Fruit fly (Drosophila melanogaster) whole organism, prepupa: Measurements from ENCODE around the gene AGO2.

Source experiments
- CG10669 ChIP-seq: fragments of 200-800 bp; sonication (Bioruptor generic); optimal IDR thresholded peaks from 3 replicates; lab custom pipeline; 2018; ENCODE audit warnings: missing biosample characterization, mild to moderate bottlenecking, missing genetic modification characterization, moderate library complexity
- CG11294 ChIP-seq: fragments of 200-800 bp; sonication (Bioruptor generic); IDR thresholded peaks from 2 replicates; pipeline ENCODE4 v1.3.6; 2022; ENCODE audit warnings: missing biosample characterization, missing genetic modification characterization
- CG11762 ChIP-seq: fragments of 200-800 bp; sonication (Bioruptor generic); optimal IDR thresholded peaks from 3 replicates; lab custom pipeline; 2016; ENCODE audit warnings: missing biosample characterization, missing genetic modification characterization; ENCODE audit not compliant: insufficient read depth
- CG11902 ChIP-seq: fragments of 200-800 bp; sonication (Bioruptor generic); optimal IDR thresholded peaks from 3 replicates; lab custom pipeline; 2016; ENCODE audit warnings: missing biosample characterization, missing genetic modification characterization
- CG15336 ChIP-seq: fragments of 200-800 bp; sonication (Bioruptor generic); IDR thresholded peaks from 2 replicates; pipeline ENCODE4 v1.3.6; 2022; ENCODE audit warnings: missing biosample characterization, missing genetic modification characterization
- CG1621 ChIP-seq: fragments of 200-800 bp; sonication (Bioruptor generic); optimal IDR thresholded peaks from 3 replicates; lab custom pipeline; 2018; ENCODE audit warnings: missing biosample characterization, mild to moderate bottlenecking, missing genetic modification characterization
- CG16779 ChIP-seq: fragments of 200-800 bp; sonication (Bioruptor generic); optimal IDR thresholded peaks from 3 replicates; lab custom pipeline; 2017; ENCODE audit warnings: missing biosample characterization, mild to moderate bottlenecking, missing genetic modification characterization
- CG34406 ChIP-seq: fragments of 200-800 bp; sonication (Bioruptor generic); optimal IDR thresholded peaks from 3 replicates; lab custom pipeline; 2016; ENCODE audit warnings: missing biosample characterization, missing genetic modification characterization
- CG4318 ChIP-seq: fragments of 200-800 bp; sonication (Bioruptor generic); optimal IDR thresholded peaks from 3 replicates; lab custom pipeline; 2017; ENCODE audit warnings: missing biosample characterization, mild to moderate bottlenecking, missing genetic modification characterization
- CG6792 ChIP-seq: fragments of 200-800 bp; sonication (Bioruptor generic); optimal IDR thresholded peaks from 3 replicates; lab custom pipeline; 2016; ENCODE audit warnings: missing biosample characterization, missing genetic modification characterization
- CG6854 ChIP-seq: fragments of 200-800 bp; sonication (Bioruptor generic); optimal IDR thresholded peaks from 2 replicates; lab custom pipeline; 2017; ENCODE audit warnings: missing biosample characterization, mild to moderate bottlenecking, missing genetic modification characterization
- CG7368 ChIP-seq: fragments of 200-800 bp; sonication (Bioruptor generic); optimal IDR thresholded peaks from 3 replicates; lab custom pipeline; 2016; ENCODE audit warnings: missing biosample characterization, missing genetic modification characterization
- CG8119 ChIP-seq: fragments of 200-800 bp; sonication (Bioruptor generic); IDR thresholded peaks from 3 replicates; pipeline ENCODE4 v1.3.6; 2022; ENCODE audit warnings: missing biosample characterization, missing genetic modification characterization
- CG9139 ChIP-seq: fragments of 200-800 bp; sonication (Bioruptor generic); optimal IDR thresholded peaks from 3 replicates; lab custom pipeline; 2017; ENCODE audit warnings: missing biosample characterization, mild to moderate bottlenecking, missing genetic modification characterization
- Eip75B ChIP-seq: fragments of 200-800 bp; sonication (Bioruptor generic); optimal IDR thresholded peaks from 3 replicates; lab custom pipeline; 2016; ENCODE audit warnings: missing biosample characterization, missing genetic modification characterization
- Eip93F ChIP-seq: fragments of 200-800 bp; sonication (Bioruptor generic); optimal IDR thresholded peaks from 2 replicates; lab custom pipeline; 2016; ENCODE audit warnings: missing biosample characterization, mild to moderate bottlenecking, missing genetic modification characterization
- Ets21C ChIP-seq: fragments of 200-800 bp; sonication (Bioruptor generic); optimal IDR thresholded peaks from 3 replicates; lab custom pipeline; 2016; ENCODE audit warnings: missing biosample characterization, missing genetic modification characterization
- Hr38 ChIP-seq: sonication (Bioruptor generic); optimal IDR thresholded peaks from 2 replicates; lab custom pipeline; 2016; ENCODE audit warnings: missing biosample characterization, missing genetic modification characterization
- Hr39 ChIP-seq: fragments of 200-800 bp; sonication (Bioruptor generic); optimal IDR thresholded peaks from 2 replicates; lab custom pipeline; 2016; ENCODE audit warnings: missing biosample characterization, missing genetic modification characterization
- Hr4 ChIP-seq: fragments of 200-800 bp; sonication (Bioruptor generic); optimal IDR thresholded peaks from 3 replicates; lab custom pipeline; 2016; ENCODE audit warnings: missing biosample characterization, missing genetic modification characterization
- Lpt ChIP-seq: fragments of 200-800 bp; sonication (Bioruptor generic); optimal IDR thresholded peaks from 3 replicates; lab custom pipeline; 2016; ENCODE audit warnings: missing biosample characterization, missing genetic modification characterization
- Met ChIP-seq: fragments of 200-800 bp; sonication (Bioruptor generic); optimal IDR thresholded peaks from 3 replicates; lab custom pipeline; 2016; ENCODE audit warnings: missing biosample characterization, missing genetic modification characterization
- OdsH ChIP-seq: fragments of 200-800 bp; sonication (Bioruptor generic); optimal IDR thresholded peaks from 3 replicates; lab custom pipeline; 2016; ENCODE audit warnings: missing biosample characterization, missing genetic modification characterization
- Sox14 ChIP-seq: fragments of 200-800 bp; sonication (Bioruptor generic); optimal IDR thresholded peaks from 3 replicates; lab custom pipeline; 2016; ENCODE audit warnings: missing biosample characterization, missing genetic modification characterization
- Sox15 ChIP-seq: fragments of 200-800 bp; sonication (Bioruptor generic); optimal IDR thresholded peaks from 3 replicates; lab custom pipeline; 2016; ENCODE audit warnings: missing biosample characterization, missing genetic modification characterization
- achi ChIP-seq: fragments of 200-800 bp; sonication (Bioruptor generic); optimal IDR thresholded peaks from 3 replicates; lab custom pipeline; 2016; ENCODE audit warnings: missing biosample characterization, missing genetic modification characterization
- acj6 ChIP-seq: fragments of 200-800 bp; sonication (Bioruptor generic); optimal IDR thresholded peaks from 3 replicates; lab custom pipeline; 2016; ENCODE audit warnings: missing biosample characterization, missing genetic modification characterization
- cyc ChIP-seq: fragments of 200-800 bp; sonication (Bioruptor generic); optimal IDR thresholded peaks from 3 replicates; lab custom pipeline; 2016; ENCODE audit warnings: missing biosample characterization, missing genetic modification characterization
- dac ChIP-seq: fragments of 200-800 bp; sonication (Bioruptor generic); optimal IDR thresholded peaks from 2 replicates; lab custom pipeline; 2017; ENCODE audit warnings: missing biosample characterization, mild to moderate bottlenecking, missing genetic modification characterization
- dsx ChIP-seq: fragments of 200-800 bp; optimal IDR thresholded peaks from 3 replicates; lab custom pipeline; 2019; ENCODE audit warnings: missing biosample characterization, mild to moderate bottlenecking, missing genetic modification characterization, moderate library complexity; ENCODE audit not compliant: poor library complexity, severe bottlenecking
- eg ChIP-seq: fragments of 200-800 bp; sonication (Bioruptor generic); IDR thresholded peaks from 3 replicates; pipeline ENCODE4 v1.3.6; 2022; ENCODE audit warnings: missing biosample characterization, missing genetic modification characterization
- esn ChIP-seq: fragments of 200-800 bp; sonication (Bioruptor generic); optimal IDR thresholded peaks from 2 replicates; lab custom pipeline; 2016; ENCODE audit warnings: missing biosample characterization, mild to moderate bottlenecking, missing genetic modification characterization, moderate library complexity
- fd59A ChIP-seq: fragments of 200-800 bp; sonication (Bioruptor generic); optimal IDR thresholded peaks from 2 replicates; lab custom pipeline; 2017; ENCODE audit warnings: missing biosample characterization, mild to moderate bottlenecking, missing genetic modification characterization, missing genetic modification reagents
- fkh ChIP-seq: fragments of 200-800 bp; sonication (Bioruptor generic); optimal IDR thresholded peaks from 3 replicates; lab custom pipeline; 2017; ENCODE audit warnings: missing biosample characterization, mild to moderate bottlenecking, missing genetic modification characterization, moderate library complexity
- lz ChIP-seq: fragments of 200-800 bp; sonication (Bioruptor generic); optimal IDR thresholded peaks from 3 replicates; lab custom pipeline; 2016; ENCODE audit warnings: missing biosample characterization, missing genetic modification characterization
- net ChIP-seq: fragments of 200-800 bp; sonication (Bioruptor generic); optimal IDR thresholded peaks from 3 replicates; lab custom pipeline; 2016; ENCODE audit warnings: missing biosample characterization, missing genetic modification characterization
- pdm3 ChIP-seq: fragments of 200-800 bp; sonication (Bioruptor generic); optimal IDR thresholded peaks from 3 replicates; lab custom pipeline; 2016; ENCODE audit warnings: missing biosample characterization, missing genetic modification characterization
- spab ChIP-seq: fragments of 200-800 bp; sonication (Bioruptor generic); optimal IDR thresholded peaks from 2 replicates; lab custom pipeline; 2017; ENCODE audit warnings: missing biosample characterization, mild to moderate bottlenecking, missing genetic modification characterization, missing genetic modification reagents
- ss ChIP-seq, 2 experiments: fragments of 200-800 bp; sonication (Bioruptor generic); optimal IDR thresholded peaks; 2 replicates in 1 of 2; 3 replicates in 1 of 2; lab custom pipeline; 2017 to 2018; ENCODE audit warnings: mild to moderate bottlenecking in 2 of 2, missing biosample characterization in 2 of 2, missing genetic modification characterization in 2 of 2, moderate library complexity in 1 of 2
- svp ChIP-seq: fragments of 200-800 bp; sonication (Bioruptor generic); peaks from one replicate; lab custom pipeline; 2016; ENCODE audit warnings: missing biosample characterization, missing genetic modification characterization

Gene AGO2

dm6 chr3L:15597945-15598344, 44.0 kb downstream of the AGO2 start:
- TF ChIP-seq fd59A (GFP tag; lab: Kevin White, UChicago) (no peak), CG1621 (tag; lab: Kevin White, UChicago) (no peak), fkh (GFP tag; lab: Kevin White, UChicago) (peak; percentile 69)
- TF ChIP-seq, all 60 proteins: peak for 1

dm6 chr3L:15599190-15599589, 45.3 kb downstream of the AGO2 start:
- TF ChIP-seq CG11762 (GFP tag; lab: Kevin White, UChicago) (no peak), fkh (GFP tag; lab: Kevin White, UChicago) (no peak), CG9139 (no peak), eg (GFP tag; lab: Robert Waterston, UW) (no peak), CG7368 (GFP tag; lab: Kevin White, UChicago) (no peak), spab (GFP tag; lab: Kevin White, UChicago) (no peak), acj6 (no peak), net (GFP tag; lab: Kevin White, UChicago) (no peak), CG8119 (no peak), lz (GFP tag; lab: Kevin White, UChicago) (no peak), achi (GFP tag; lab: Kevin White, UChicago) (no peak), CG16779 (tag; lab: Kevin White, UChicago) (no peak), Sox15 (GFP tag; lab: Kevin White, UChicago) (no peak), Lpt (GFP tag; lab: Kevin White, UChicago) (no peak), Eip93F (GFP tag; lab: Kevin White, UChicago) (no peak), CG11294 (GFP tag; lab: Robert Waterston, UW) (no peak), Hr38 (no peak)
- TF ChIP-seq, all 60 proteins: peak for 0

- TF ChIP-seq Hr38: no peak
- no peak for TF ChIP-seq CG9139
- TF ChIP-seq OdsH: no peak
- no peak for TF ChIP-seq spab (GFP tag; lab: Kevin White, UChicago)
- no peak for TF ChIP-seq Met
- peak; percentile 28 for TF ChIP-seq CG4318
- TF ChIP-seq Eip75B (GFP tag; lab: Kevin White, UChicago): no peak
- TF ChIP-seq esn (GFP tag; lab: Kevin White, UChicago): peak; percentile 18
- peak; percentile 54 for TF ChIP-seq CG15336 (GFP tag; lab: Robert Waterston, UW)
- TF ChIP-seq Hr4: peak; percentile 62
- TF ChIP-seq CG7368 (GFP tag; lab: Kevin White, UChicago): no peak
Measured at dm6 chr3L:15600051-15600450, 46.1 kb downstream of the AGO2 start.

dm6 chr3L:15604979-15605378, 51.1 kb downstream of the AGO2 start:
- TF ChIP-seq Ets21C (GFP tag; lab: Kevin White, UChicago) (no peak), svp (GFP tag; lab: Kevin White, UChicago) (no peak), CG6854 (no peak), esn (GFP tag; lab: Kevin White, UChicago) (no peak), CG4318 (no peak), CG10669 (GFP tag; lab: Kevin White, UChicago) (no peak)

dm6 chr3L:15610109-15610508, 56.2 kb downstream of the AGO2 start, which contains the start of gene CG7650:
Gene CG7650 (minus strand): TSS chr3L:15610386.
- TF ChIP-seq Hr39: no peak
- no peak for TF ChIP-seq Sox15 (GFP tag; lab: Kevin White, UChicago)
- TF ChIP-seq net (GFP tag; lab: Kevin White, UChicago): no peak
- peak; percentile 3 for TF ChIP-seq Sox14 (GFP tag; lab: Kevin White, UChicago)
- no peak for TF ChIP-seq Hr38
- TF ChIP-seq CG11902 (GFP tag; lab: Kevin White, UChicago): no peak
- TF ChIP-seq dac (GFP tag; lab: Kevin White, UChicago): no peak
- no peak for TF ChIP-seq dsx (GFP tag; lab: Kevin White, UChicago)
- no peak for TF ChIP-seq cyc (GFP tag; lab: Kevin White, UChicago)
- no peak for TF ChIP-seq pdm3 (GFP tag; lab: Kevin White, UChicago)
- TF ChIP-seq svp (GFP tag; lab: Kevin White, UChicago): no peak
- TF ChIP-seq CG6792: no peak
- no peak for TF ChIP-seq eg (GFP tag; lab: Robert Waterston, UW)
- TF ChIP-seq CG15336 (GFP tag; lab: Robert Waterston, UW): no peak
- peak; percentile 86 for TF ChIP-seq CG1621 (tag; lab: Kevin White, UChicago)
- no peak for TF ChIP-seq ss (GFP tag; optimal IDR thresholded peaks at IDR 0.05; lab: Kevin White, UChicago)
- TF ChIP-seq CG34406: no peak
